Worm (Caenorhabditis elegans): ENCODE measurements around the gene K09F6.9.
"Not testable (repeated sequence)": the region's sequence is repeated elsewhere in the genome, so short reads cannot be mapped to it uniquely, and the experiment has no call there.

DNA sequence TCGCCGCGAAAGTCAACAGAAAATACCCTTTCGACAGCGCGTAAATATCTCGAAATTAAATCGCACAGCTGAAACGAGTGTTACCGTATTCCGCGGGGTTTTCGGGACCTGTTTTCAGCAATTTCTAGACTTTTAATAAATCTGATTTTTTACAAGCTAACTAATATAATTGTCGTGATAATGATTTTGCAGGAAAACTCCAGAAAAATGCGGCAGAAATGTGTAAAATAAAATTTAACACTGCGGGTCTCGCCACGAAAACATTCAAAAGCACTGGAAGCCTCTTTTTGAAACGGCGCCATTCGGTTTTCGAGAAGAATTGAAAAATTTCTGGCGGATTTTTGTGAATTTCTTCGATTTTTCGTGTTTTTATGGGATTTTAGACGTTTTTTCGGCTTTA is 50.1 kb downstream of the K09F6.9 start, which contains the start of gene F54A3.6:
- not testable (repeated sequence) for TF ChIP-seq Y56A3A.18 (GFP tag; IDR thresholded peaks at IDR 0.05); sdz-38 (tag; optimal IDR thresholded peaks at IDR 0.05); ccch-3 (GFP tag; optimal IDR thresholded peaks at IDR 0.05); dpff-1 (tag; optimal IDR thresholded peaks at IDR 0.05); sea-2 (GFP tag; IDR thresholded peaks at IDR 0.05); gei-17 (GFP tag; optimal IDR thresholded peaks at IDR 0.05); unc-62 (GFP tag; optimal IDR thresholded peaks at IDR 0.05); lin-54 (GFP tag; optimal IDR thresholded peaks at IDR 0.05); ztf-3 (GFP tag; optimal IDR thresholded peaks at IDR 0.05); F23B12.7 (tag; optimal IDR thresholded peaks at IDR 0.05; ENCODE audit: insufficient read depth); attf-5 (GFP tag; optimal IDR thresholded peaks at IDR 0.05); tbp1 (GFP tag; optimal IDR thresholded peaks at IDR 0.05); egrh-3 (GFP tag; IDR thresholded peaks at IDR 0.05); Y95B8A.8 (GFP tag; IDR thresholded peaks at IDR 0.05)
